Worm (Caenorhabditis elegans) whole organism, L4 larva: ENCODE data around the gene Y69H2.17.
A peak's percentile ranks its signal among the peaks of the same experiment; 100 is the strongest.

Experiments used
- R02D3.7 ChIP-seq: fragments of 150-350 bp; sonication (generic microtip); optimal IDR thresholded peaks from 3 replicates; lab custom pipeline; 2014; ENCODE audit warnings: missing biosample characterization, missing genetic modification characterization
- ces-1 ChIP-seq: fragments of 150-350 bp; sonication (generic microtip); optimal IDR thresholded peaks from 4 replicates; lab custom pipeline; 2014; ENCODE audit warnings: missing biosample characterization, missing genetic modification reagents, missing genetic modification characterization
- daf-8 ChIP-seq: fragments of 200-800 bp; sonication (Bioruptor generic); IDR thresholded peaks from 2 replicates; pipeline ENCODE4 v1.3.6; 2022; ENCODE audit warnings: missing genetic modification characterization, missing compliant biosample characterization
- fkh-10 ChIP-seq: fragments of 150-350 bp; optimal IDR thresholded peaks from 2 replicates; lab custom pipeline; 2014; ENCODE audit warnings: missing biosample characterization, missing genetic modification reagents, missing genetic modification characterization
- jun-1 ChIP-seq: fragments of 150-350 bp; optimal IDR thresholded peaks from 2 replicates; lab custom pipeline; 2014; ENCODE audit warnings: missing biosample characterization, missing genetic modification reagents, missing genetic modification characterization
- lin-29 ChIP-seq: fragments of 200-800 bp; sonication (Bioruptor generic); IDR thresholded peaks from 2 replicates; pipeline ENCODE4 v1.3.6; 2022; ENCODE audit warnings: missing genetic modification reagents, missing genetic modification characterization, missing compliant biosample characterization
- madf-5 ChIP-seq, 2 experiments: fragments of 200-800 bp; sonication (Bioruptor generic); IDR thresholded peaks; 2 replicates each; pipeline ENCODE4 v1.3.6; 2022; ENCODE audit warnings: missing compliant biosample characterization in 2 of 2, missing genetic modification characterization in 2 of 2
- mdt-29 ChIP-seq: fragments of 200-800 bp; sonication (Bioruptor generic); IDR thresholded peaks from 2 replicates; pipeline ENCODE4 v1.3.6; 2022; ENCODE audit warnings: missing genetic modification reagents, missing genetic modification characterization, missing compliant biosample characterization
- nhr-76 ChIP-seq: fragments of 150-350 bp; optimal IDR thresholded peaks from 2 replicates; lab custom pipeline; 2014; ENCODE audit warnings: missing biosample characterization, missing genetic modification characterization
- unc-62 ChIP-seq, 3 experiments: fragments of 150-350 bp in 1 of 3; sonication (generic microtip); optimal IDR thresholded peaks in 2 of 3; peaks in 1 of 3; 1 replicate in 1 of 3; 2 replicates in 2 of 3; lab custom pipeline; 2014 to 2017; ENCODE audit warnings: missing biosample characterization in 3 of 3, missing genetic modification characterization in 3 of 3, missing genetic modification reagents in 3 of 3, missing genotype in 1 of 3
- vab-7 ChIP-seq: fragments of 200-800 bp; sonication (Bioruptor generic); IDR thresholded peaks from 2 replicates; pipeline ENCODE4 v1.3.6; 2022; ENCODE audit warnings: missing genetic modification reagents, missing genetic modification characterization, missing compliant biosample characterization
- ztf-11 ChIP-seq: fragments of 150-350 bp; optimal IDR thresholded peaks from 2 replicates; lab custom pipeline; 2014; ENCODE audit warnings: missing biosample characterization, missing genetic modification characterization

DNA sequence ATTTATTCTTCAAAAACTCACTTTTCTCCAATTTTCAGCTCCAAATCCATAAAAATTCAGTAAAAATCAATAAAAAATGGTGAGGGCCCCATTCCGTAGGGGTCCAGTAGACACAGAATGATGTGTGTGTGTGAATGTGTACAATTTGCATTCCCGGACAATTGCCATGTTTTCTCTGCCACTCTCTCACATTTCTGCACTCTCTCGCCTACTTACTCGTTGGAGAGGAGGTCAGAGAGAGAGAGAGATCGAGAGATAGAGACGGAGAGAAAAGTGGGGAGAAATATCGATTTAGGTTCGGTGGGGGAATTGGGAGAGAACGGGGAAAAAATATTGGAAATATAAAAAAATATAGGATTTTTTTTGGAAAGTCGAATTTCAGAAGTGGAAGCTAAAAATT, 38.9 kb downstream of the Y69H2.17 start:
- no peak for TF ChIP-seq R02D3.7 (tag; lab: Kevin White, UChicago)
- TF ChIP-seq daf-8 (GFP tag; lab: Robert Waterston, UW), result no peak
- TF ChIP-seq unc-62 (GFP tag; optimal IDR thresholded peaks at IDR 0.05 in 1 of 2; lab: Kevin White, UChicago), result no peak
- no peak for TF ChIP-seq unc-62 (tag; optimal IDR thresholded peaks at IDR 0.05; lab: Kevin White, UChicago)
- no peak for TF ChIP-seq ztf-11 (tag; lab: Kevin White, UChicago)
- no peak for TF ChIP-seq vab-7
- no peak for TF ChIP-seq mdt-29 (GFP tag; lab: Robert Waterston, UW)
- no peak for TF ChIP-seq nhr-76 (tag; lab: Kevin White, UChicago)
- TF ChIP-seq fkh-10 (GFP tag; lab: Kevin White, UChicago), result peak; percentile 33
- no peak for TF ChIP-seq madf-5 (GFP tag; IDR thresholded peaks at IDR 0.05; lab: Robert Waterston, UW)
- peak; percentile 28 for TF ChIP-seq jun-1 (tag; lab: Kevin White, UChicago)
- TF ChIP-seq ces-1 (GFP tag; lab: Kevin White, UChicago), result no peak
- TF ChIP-seq lin-29 (GFP tag; lab: Robert Waterston, UW), result no peak; the same call in none of the 2 replicates
